Fruit fly (Drosophila melanogaster): ENCODE measurements around the gene CG10301.

DNA sequence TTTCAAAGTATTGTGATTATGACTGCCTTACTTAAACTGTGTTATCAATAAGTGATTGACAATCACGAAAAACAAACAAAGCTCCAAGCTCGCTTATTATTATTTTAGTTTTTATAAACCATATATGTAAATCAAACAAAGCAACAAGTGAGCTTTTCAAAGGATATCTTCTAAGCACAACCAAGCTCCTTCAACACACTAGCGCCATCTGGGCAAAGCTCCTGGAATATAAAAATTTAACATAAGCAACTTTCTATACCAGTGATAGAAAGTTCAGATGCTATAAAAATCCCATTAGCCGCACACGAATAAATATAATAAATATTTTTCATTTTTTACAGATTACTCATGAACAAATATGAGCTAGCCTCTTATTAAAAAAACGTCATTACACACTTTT is 45.5 kb upstream of the CG10301 start:
- TF ChIP-seq Ets96B (tag; optimal IDR thresholded peaks at IDR 0.05) (no peak), Hr39 (GFP tag; optimal IDR thresholded peaks at IDR 0.05) (no peak), dsx (GFP tag; optimal IDR thresholded peaks at IDR 0.05; ENCODE audit: poor library complexity, severe bottlenecking) (no peak), Blimp-1 (GFP tag; optimal IDR thresholded peaks at IDR 0.05) (no peak), Lpt (GFP tag; optimal IDR thresholded peaks at IDR 0.05) (no peak), Smox (GFP tag; optimal IDR thresholded peaks at IDR 0.05) (no peak), CG10669 (GFP tag; optimal IDR thresholded peaks at IDR 0.05) (no peak), CG8119 (GFP tag; IDR thresholded peaks at IDR 0.05) (no peak), CG11294 (GFP tag; IDR thresholded peaks at IDR 0.05) (no peak), CG34406 (GFP tag; optimal IDR thresholded peaks at IDR 0.05) (no peak), esn (GFP tag; optimal IDR thresholded peaks at IDR 0.05) (no peak)

Measured in whole organism, prepupa.